Worm (Caenorhabditis elegans) whole organism, mixed stage, embryonic: ENCODE data around the gene cpt-3.

Experiments
- M03D4.4 ChIP-seq: sonication (generic microtip); optimal IDR thresholded peaks from 2 replicates; lab custom pipeline; 2017; ENCODE audit warnings: mild to moderate bottlenecking, missing genetic modification characterization, missing compliant biosample characterization
- bed-3 ChIP-seq: fragments of 200-800 bp; sonication (Bioruptor generic); optimal IDR thresholded peaks from 3 replicates; lab custom pipeline; 2018; ENCODE audit warnings: mild to moderate bottlenecking, missing genetic modification characterization, moderate library complexity, missing compliant biosample characterization
- blmp-1 ChIP-seq: fragments of 150-350 bp; optimal IDR thresholded peaks from 2 replicates; lab custom pipeline; 2014; ENCODE audit warnings: missing biosample characterization, missing genetic modification characterization
- ceh-39 ChIP-seq: fragments of 150-350 bp; optimal IDR thresholded peaks from 2 replicates; lab custom pipeline; 2014; ENCODE audit warnings: missing biosample characterization, missing genetic modification characterization
- ceh-43 ChIP-seq: fragments of 200-800 bp; sonication (Bioruptor generic); optimal IDR thresholded peaks from 2 replicates; lab custom pipeline; 2018; ENCODE audit warnings: mild to moderate bottlenecking, missing genetic modification characterization, moderate library complexity, missing compliant biosample characterization
- ceh-83 ChIP-seq: fragments of 200-800 bp; sonication (Bioruptor generic); optimal IDR thresholded peaks from 2 replicates; lab custom pipeline; 2018; ENCODE audit warnings: mild to moderate bottlenecking, missing genetic modification characterization, missing compliant biosample characterization
- ces-1 ChIP-seq: fragments of 150-350 bp; optimal IDR thresholded peaks from 2 replicates; lab custom pipeline; 2014; ENCODE audit warnings: missing biosample characterization, missing genetic modification reagents, missing genetic modification characterization
- cnd-1 ChIP-seq: fragments of 200-800 bp; sonication (Bioruptor generic); optimal IDR thresholded peaks from 2 replicates; lab custom pipeline; 2018; ENCODE audit warnings: mild to moderate bottlenecking, missing genetic modification characterization, missing compliant biosample characterization
- drap-1 ChIP-seq: fragments of 200-800 bp; sonication (Bioruptor generic); optimal IDR thresholded peaks from 3 replicates; lab custom pipeline; 2018; ENCODE audit warnings: mild to moderate bottlenecking, missing genetic modification characterization, missing compliant biosample characterization
- elt-1 ChIP-seq: sonication (generic microtip); optimal IDR thresholded peaks from 2 replicates; lab custom pipeline; 2017; ENCODE audit warnings: missing genetic modification characterization, mild to moderate bottlenecking, missing compliant biosample characterization, antibody characterized with exemption, moderate library complexity, borderline replicate concordance; ENCODE audit not compliant: insufficient read depth
- elt-3 ChIP-seq: fragments of 150-350 bp; optimal IDR thresholded peaks from 2 replicates; lab custom pipeline; 2014; ENCODE audit warnings: missing biosample characterization, missing genetic modification characterization
- flh-1 ChIP-seq: fragments of 200-800 bp; sonication (Bioruptor generic); optimal IDR thresholded peaks from 2 replicates; lab custom pipeline; 2018; ENCODE audit warnings: mild to moderate bottlenecking, missing genetic modification characterization, moderate library complexity, missing compliant biosample characterization
- ham-2 ChIP-seq: fragments of 200-800 bp; sonication (Bioruptor generic); optimal IDR thresholded peaks from 2 replicates; lab custom pipeline; 2018; ENCODE audit warnings: mild to moderate bottlenecking, missing genetic modification characterization, missing compliant biosample characterization
- hlh-1 ChIP-seq: fragments of 150-350 bp; optimal IDR thresholded peaks from 2 replicates; lab custom pipeline; 2014; ENCODE audit warnings: missing biosample characterization, missing genetic modification reagents, missing genetic modification characterization
- lin-13 ChIP-seq: fragments of 150-350 bp; optimal IDR thresholded peaks from 2 replicates; lab custom pipeline; 2014; ENCODE audit warnings: missing biosample characterization, missing genetic modification characterization
- lin-32 ChIP-seq: fragments of 200-800 bp; sonication (Bioruptor generic); optimal IDR thresholded peaks from 2 replicates; lab custom pipeline; 2018; ENCODE audit warnings: mild to moderate bottlenecking, missing genetic modification characterization, missing compliant biosample characterization
- lsy-2 ChIP-seq: fragments of 150-350 bp; optimal IDR thresholded peaks from 2 replicates; lab custom pipeline; 2014; ENCODE audit warnings: missing biosample characterization, missing genetic modification characterization
- mab-5 ChIP-seq: fragments of 150-350 bp; optimal IDR thresholded peaks from 2 replicates; lab custom pipeline; 2014; ENCODE audit warnings: missing biosample characterization, missing genetic modification characterization
- mep-1 ChIP-seq: fragments of 150-350 bp; optimal IDR thresholded peaks from 2 replicates; lab custom pipeline; 2017; ENCODE audit warnings: missing biosample characterization, missing genetic modification reagents, missing genetic modification characterization, inconsistent platforms
- mls-2 ChIP-seq: sonication (generic microtip); optimal IDR thresholded peaks from 2 replicates; lab custom pipeline; 2016; ENCODE audit warnings: mild to moderate bottlenecking, missing genetic modification characterization, moderate library complexity, missing compliant biosample characterization
- nhr-12 ChIP-seq: fragments of 150-350 bp; optimal IDR thresholded peaks from 2 replicates; lab custom pipeline; 2014; ENCODE audit warnings: missing biosample characterization, missing genetic modification characterization
- nhr-2 ChIP-seq: fragments of 150-350 bp; optimal IDR thresholded peaks from 2 replicates; lab custom pipeline; 2014; ENCODE audit warnings: missing biosample characterization, missing genetic modification characterization
- nhr-237 ChIP-seq: fragments of 150-350 bp; optimal IDR thresholded peaks from 2 replicates; lab custom pipeline; 2014; ENCODE audit warnings: missing biosample characterization, missing genetic modification characterization
- nhr-28 ChIP-seq: fragments of 150-350 bp; optimal IDR thresholded peaks from 2 replicates; lab custom pipeline; 2014; ENCODE audit warnings: missing biosample characterization, missing genetic modification characterization
- nhr-76 ChIP-seq: sonication (generic microtip); optimal IDR thresholded peaks from 2 replicates; lab custom pipeline; 2017; ENCODE audit warnings: missing biosample characterization, missing genetic modification characterization
- pha-4 ChIP-seq: fragments of 150-350 bp; optimal IDR thresholded peaks from 2 replicates; lab custom pipeline; 2018; ENCODE audit warnings: missing biosample characterization, missing genetic modification reagents, missing genetic modification characterization
- sem-2 ChIP-seq: fragments of 200-800 bp; sonication (Bioruptor generic); optimal IDR thresholded peaks from 2 replicates; lab custom pipeline; 2018; ENCODE audit warnings: mild to moderate bottlenecking, missing genetic modification characterization, missing compliant biosample characterization
- snpc-4 ChIP-seq: fragments of 150-350 bp; optimal IDR thresholded peaks from 2 replicates; lab custom pipeline; 2014; ENCODE audit warnings: missing biosample characterization, missing genetic modification characterization
- sptf-1 ChIP-seq: sonication (generic microtip); optimal IDR thresholded peaks from 2 replicates; lab custom pipeline; 2017; ENCODE audit warnings: mild to moderate bottlenecking, missing genetic modification characterization, moderate library complexity, missing compliant biosample characterization
- tbx-8 ChIP-seq: fragments of 200-800 bp; sonication (Bioruptor generic); optimal IDR thresholded peaks from 2 replicates; lab custom pipeline; 2018; ENCODE audit warnings: mild to moderate bottlenecking, missing genetic modification characterization, moderate library complexity, missing compliant biosample characterization
- unc-120 ChIP-seq: sonication (generic microtip); optimal IDR thresholded peaks from 2 replicates; lab custom pipeline; 2017; ENCODE audit warnings: missing genetic modification characterization, missing compliant biosample characterization; ENCODE audit not compliant: poor library complexity, severe bottlenecking
- unc-39 ChIP-seq: fragments of 150-350 bp; optimal IDR thresholded peaks from 2 replicates; lab custom pipeline; 2014; ENCODE audit warnings: missing biosample characterization, missing genetic modification characterization
- unc-62 ChIP-seq: fragments of 150-350 bp; optimal IDR thresholded peaks from 2 replicates; lab custom pipeline; 2014; ENCODE audit warnings: missing biosample characterization, missing genetic modification reagents, missing genetic modification characterization
- zip-8 ChIP-seq: fragments of 150-350 bp; optimal IDR thresholded peaks from 2 replicates; lab custom pipeline; 2014; ENCODE audit warnings: missing biosample characterization, missing genetic modification characterization
- ztf-11 ChIP-seq: fragments of 150-350 bp; optimal IDR thresholded peaks from 2 replicates; lab custom pipeline; 2014; ENCODE audit warnings: missing biosample characterization, missing genetic modification characterization

cpt-3 gene

ce11 chrIII:2125936-2126335, 43.3 kb downstream of the cpt-3 start:
- TF ChIP-seq mep-1 (tag; lab: Kevin White, UChicago) (peak; percentile 78), pha-4 (tag; lab: Kevin White, UChicago) (no peak), tbx-8 (GFP tag; lab: Kevin White, UChicago) (no peak), lin-13 (no peak), unc-39 (tag; lab: Kevin White, UChicago) (no peak), nhr-237 (tag; lab: Kevin White, UChicago) (no peak), drap-1 (no peak), cnd-1 (tag; lab: Kevin White, UChicago) (peak; percentile 57), M03D4.4 (tag; lab: Kevin White, UChicago) (no peak), zip-8 (peak; percentile 93), elt-3 (no peak), mab-5 (no peak), unc-62 (GFP tag; lab: Kevin White, UChicago) (peak; percentile 59), elt-1 (tag; lab: Kevin White, UChicago) (peak; percentile 94), sptf-1 (tag; lab: Kevin White, UChicago) (no peak), nhr-28 (tag; lab: Kevin White, UChicago) (no peak), flh-1 (no peak), blmp-1 (tag; lab: Kevin White, UChicago) (no peak), unc-120 (no peak), ham-2 (GFP tag; lab: Kevin White, UChicago) (peak; percentile 71), nhr-2 (tag; lab: Kevin White, UChicago) (peak; percentile 97), ztf-11 (tag; lab: Kevin White, UChicago) (peak; percentile 18), mls-2 (tag; lab: Kevin White, UChicago) (peak; percentile 3), ceh-83 (GFP tag; lab: Kevin White, UChicago) (no peak), ceh-39 (tag; lab: Kevin White, UChicago) (peak; percentile 53), ces-1 (peak; percentile 12)

ce11 chrIII:2129377-2129776, 46.8 kb downstream of the cpt-3 start:
- TF ChIP-seq nhr-2 (tag; lab: Kevin White, UChicago): no peak
- no peak for TF ChIP-seq unc-39 (tag; lab: Kevin White, UChicago)
- TF ChIP-seq M03D4.4 (tag; lab: Kevin White, UChicago): no peak
- no peak for TF ChIP-seq tbx-8 (GFP tag; lab: Kevin White, UChicago)
- no peak for TF ChIP-seq nhr-28 (tag; lab: Kevin White, UChicago)
- TF ChIP-seq nhr-237 (tag; lab: Kevin White, UChicago): no peak
- no peak for TF ChIP-seq ceh-83 (GFP tag; lab: Kevin White, UChicago)
- no peak for TF ChIP-seq ceh-43 (GFP tag; lab: Kevin White, UChicago)
- no peak for TF ChIP-seq drap-1
- no peak for TF ChIP-seq mab-5
- TF ChIP-seq ces-1: no peak
- TF ChIP-seq nhr-76 (tag; lab: Kevin White, UChicago): no peak
- TF ChIP-seq unc-120: no peak
- TF ChIP-seq flh-1: no peak
- no peak for TF ChIP-seq ham-2 (GFP tag; lab: Kevin White, UChicago)
- TF ChIP-seq blmp-1 (tag; lab: Kevin White, UChicago): no peak

- TF ChIP-seq nhr-76 (tag; lab: Kevin White, UChicago) (no peak), mep-1 (tag; lab: Kevin White, UChicago) (no peak), ces-1 (peak; percentile 50), ceh-83 (GFP tag; lab: Kevin White, UChicago) (no peak), elt-1 (tag; lab: Kevin White, UChicago) (no peak), pha-4 (tag; lab: Kevin White, UChicago) (no peak)
Observed at ce11 chrIII:2129991-2130390, 47.4 kb downstream of the cpt-3 start.

- no peak for TF ChIP-seq sem-2
- peak; percentile 36 for TF ChIP-seq lsy-2 (tag; lab: Kevin White, UChicago)
- TF ChIP-seq sptf-1 (tag; lab: Kevin White, UChicago): no peak
- no peak for TF ChIP-seq M03D4.4 (tag; lab: Kevin White, UChicago)
- no peak for TF ChIP-seq ceh-39 (tag; lab: Kevin White, UChicago)
- no peak for TF ChIP-seq unc-120
- no peak for TF ChIP-seq snpc-4
- no peak for TF ChIP-seq ceh-43 (GFP tag; lab: Kevin White, UChicago)
- no peak for TF ChIP-seq elt-1 (tag; lab: Kevin White, UChicago)
- TF ChIP-seq ceh-83 (GFP tag; lab: Kevin White, UChicago): no peak
- peak; percentile 33 for TF ChIP-seq mep-1 (tag; lab: Kevin White, UChicago)
- no peak for TF ChIP-seq elt-3
- TF ChIP-seq mab-5: peak; percentile 50
- TF ChIP-seq nhr-76 (tag; lab: Kevin White, UChicago): no peak
- no peak for TF ChIP-seq lin-32 (GFP tag; lab: Kevin White, UChicago)
- no peak for TF ChIP-seq tbx-8 (GFP tag; lab: Kevin White, UChicago)
- no peak for TF ChIP-seq drap-1
- no peak for TF ChIP-seq lin-13
- TF ChIP-seq blmp-1 (tag; lab: Kevin White, UChicago): no peak
- TF ChIP-seq bed-3 (GFP tag; lab: Kevin White, UChicago): no peak
- TF ChIP-seq unc-39 (tag; lab: Kevin White, UChicago): no peak
- TF ChIP-seq hlh-1 (tag; lab: Kevin White, UChicago): peak; percentile 71
- peak; percentile 34 for TF ChIP-seq unc-62 (GFP tag; lab: Kevin White, UChicago)
- TF ChIP-seq cnd-1 (tag; lab: Kevin White, UChicago): no peak
- TF ChIP-seq nhr-2 (tag; lab: Kevin White, UChicago): no peak
- no peak for TF ChIP-seq nhr-237 (tag; lab: Kevin White, UChicago)
- no peak for TF ChIP-seq ces-1
- peak; percentile 13 for TF ChIP-seq pha-4 (tag; lab: Kevin White, UChicago)
- TF ChIP-seq flh-1: no peak
- no peak for TF ChIP-seq mls-2 (tag; lab: Kevin White, UChicago)
- no peak for TF ChIP-seq ham-2 (GFP tag; lab: Kevin White, UChicago)
- no peak for TF ChIP-seq ztf-11 (tag; lab: Kevin White, UChicago)
- no peak for TF ChIP-seq nhr-12 (tag; lab: Kevin White, UChicago)
- no peak for TF ChIP-seq zip-8
- no peak for TF ChIP-seq nhr-28 (tag; lab: Kevin White, UChicago)
Observed at ce11 chrIII:2132059-2132458, 49.4 kb downstream of the cpt-3 start.
